Worm (Caenorhabditis elegans): ENCODE data around the gene clec-33.

DNA sequence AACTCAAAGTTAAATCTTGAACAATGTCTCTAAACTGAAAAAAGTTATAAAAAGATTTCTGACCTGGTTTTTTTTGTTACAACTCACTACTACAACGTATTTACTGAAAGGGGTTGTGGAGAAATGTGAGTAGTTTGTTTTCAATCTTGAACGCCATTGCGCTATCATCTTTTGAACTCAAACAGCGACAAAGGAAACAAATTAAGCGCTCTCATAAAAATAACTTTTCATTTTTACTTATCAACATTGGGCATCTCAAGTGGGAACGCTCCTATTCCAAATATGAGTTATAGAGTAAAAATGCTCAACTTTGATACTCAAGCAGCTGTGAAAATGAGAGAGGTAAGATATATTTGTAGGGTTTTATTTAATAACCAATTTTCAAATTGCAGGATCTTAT lies 23.8 kb upstream of the clec-33 start, which contains the start of gene F09C6.15:
- TF ChIP-seq nfya-1 (tag; optimal IDR thresholded peaks at IDR 0.05; ENCODE audit: borderline replicate concordance, insufficient read depth) (no peak), unc-62 (GFP tag; optimal IDR thresholded peaks at IDR 0.05) (no peak), Y56A3A.18 (GFP tag; IDR thresholded peaks at IDR 0.05) (no peak), ccch-3 (GFP tag; optimal IDR thresholded peaks at IDR 0.05) (no peak), aptf-2 (GFP tag; conservative IDR thresholded peaks at IDR 0.05) (no peak), T26A5.8 (tag; optimal IDR thresholded peaks at IDR 0.05) (no peak)
